Worm (Caenorhabditis elegans) whole organism, L2 larva: ENCODE results near the gene chpf-2.

Experiments used
- ama-1 ChIP-seq: fragments of 150-350 bp; optimal IDR thresholded peaks from 2 replicates; lab custom pipeline; 2018; ENCODE audit warnings: inconsistent platforms
- blmp-1 ChIP-seq: sonication (generic microtip); optimal IDR thresholded peaks from 2 replicates; lab custom pipeline; 2017; ENCODE audit warnings: missing genetic modification characterization, mild to moderate bottlenecking, missing compliant biosample characterization, antibody characterized with exemption, moderate library complexity; ENCODE audit not compliant: insufficient read depth
- crh-2 ChIP-seq: sonication (generic microtip); optimal IDR thresholded peaks from 2 replicates; lab custom pipeline; 2017; ENCODE audit warnings: missing biosample characterization, missing genetic modification characterization
- gmeb-1 ChIP-seq: fragments of 150-350 bp; optimal IDR thresholded peaks from 2 replicates; lab custom pipeline; 2014; ENCODE audit warnings: missing biosample characterization, missing genetic modification characterization
- lin-13 ChIP-seq: fragments of 150-350 bp; optimal IDR thresholded peaks from 2 replicates; lab custom pipeline; 2014; ENCODE audit warnings: missing biosample characterization, missing genetic modification reagents, missing genetic modification characterization
- lsy-2 ChIP-seq, 2 experiments: fragments of 150-350 bp in 1 of 2; sonication (generic microtip) in 1 of 2; optimal IDR thresholded peaks; 2 replicates each; lab custom pipeline; 2014 to 2017; ENCODE audit warnings: missing biosample characterization in 2 of 2, missing genetic modification characterization in 2 of 2
- nhr-12 ChIP-seq: fragments of 150-350 bp; optimal IDR thresholded peaks from 2 replicates; lab custom pipeline; 2014; ENCODE audit warnings: missing biosample characterization, missing genetic modification characterization
- nhr-237 ChIP-seq: fragments of 150-350 bp; optimal IDR thresholded peaks from 2 replicates; lab custom pipeline; 2014; ENCODE audit warnings: missing biosample characterization, missing genetic modification characterization
- nhr-25 ChIP-seq: fragments of 150-350 bp; sonication (generic microtip); optimal IDR thresholded peaks from 3 replicates; lab custom pipeline; 2014; ENCODE audit warnings: missing biosample characterization, missing genetic modification characterization
- snpc-4 ChIP-seq: fragments of 150-350 bp; optimal IDR thresholded peaks from 2 replicates; lab custom pipeline; 2014; ENCODE audit warnings: missing biosample characterization, missing genetic modification characterization
- unc-62 ChIP-seq: fragments of 150-350 bp; optimal IDR thresholded peaks from 2 replicates; lab custom pipeline; 2014; ENCODE audit warnings: missing biosample characterization, missing genetic modification reagents, missing genetic modification characterization
- zag-1 ChIP-seq: fragments of 150-350 bp; optimal IDR thresholded peaks from 2 replicates; lab custom pipeline; 2014; ENCODE audit warnings: missing biosample characterization, missing genetic modification characterization
- ztf-11 ChIP-seq: sonication (generic microtip); optimal IDR thresholded peaks from 2 replicates; lab custom pipeline; 2017; ENCODE audit warnings: missing biosample characterization, missing genetic modification characterization

DNA sequence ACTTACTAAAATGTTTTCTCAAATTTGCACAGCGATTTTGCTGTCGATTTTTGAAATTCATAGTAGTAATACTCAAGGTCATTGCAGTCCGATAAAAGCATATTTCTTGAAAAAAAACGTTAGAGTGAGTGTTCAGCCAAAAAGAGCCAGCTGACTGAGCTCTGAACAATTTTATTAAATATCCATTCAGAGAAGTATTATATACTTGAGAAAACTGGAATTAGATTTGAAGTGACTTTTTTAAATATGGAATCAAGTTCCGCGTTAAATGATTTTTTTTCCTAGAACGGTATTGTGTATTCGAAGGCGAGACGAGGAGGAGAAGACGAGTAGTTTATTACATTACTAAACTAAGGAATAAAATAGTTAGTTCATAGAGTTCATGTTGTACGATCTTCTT is 47.7 kb downstream of the chpf-2 start, which contains the start of gene srw-121:
- no peak for TF ChIP-seq nhr-12 (tag; lab: Kevin White, UChicago)
- TF ChIP-seq zag-1 (tag; lab: Kevin White, UChicago) = no peak
- TF ChIP-seq ztf-11 (tag; lab: Kevin White, UChicago) = no peak
- TF ChIP-seq lsy-2 (tag; optimal IDR thresholded peaks at IDR 0.05; lab: Kevin White, UChicago) = no peak
- no peak for TF ChIP-seq nhr-237
- no peak for TF ChIP-seq blmp-1 (tag; lab: Kevin White, UChicago)
- TF ChIP-seq nhr-25 (tag; lab: Kevin White, UChicago) = no peak
- no peak for TF ChIP-seq crh-2 (tag; lab: Kevin White, UChicago)
- no peak for TF ChIP-seq snpc-4 (tag; lab: Kevin White, UChicago)
- no peak for TF ChIP-seq ama-1
- no peak for TF ChIP-seq unc-62 (GFP tag; lab: Kevin White, UChicago)
- TF ChIP-seq lin-13 (GFP tag; lab: Kevin White, UChicago) = no peak
- TF ChIP-seq gmeb-1 (tag; lab: Kevin White, UChicago) = no peak
